Fruit fly (Drosophila melanogaster): ENCODE measurements around the gene CG43082.

CG43082 gene

dm6 chr3L:15706199-15706598 lies 44.5 kb downstream of the CG43082 start (continued):
- TF ChIP-seq CG9727 (GFP tag; optimal IDR thresholded peaks at IDR 0.05) = peak; percentile 1
- no peak for TF ChIP-seq CG2889 (GFP tag; IDR thresholded peaks at IDR 0.05)
- TF ChIP-seq kni (GFP tag; optimal IDR thresholded peaks at IDR 0.05) = peak; percentile 82
- no peak for TF ChIP-seq Sry-β (GFP tag; optimal IDR thresholded peaks at IDR 0.05)
- no peak for TF ChIP-seq CG11085 (GFP tag; IDR thresholded peaks at IDR 0.05)
- TF ChIP-seq CG2202 (tag; optimal IDR thresholded peaks at IDR 0.05) = peak; percentile 25
- TF ChIP-seq sqz (GFP tag; optimal IDR thresholded peaks at IDR 0.05) = peak; percentile 2
- TF ChIP-seq pan (optimal IDR thresholded peaks at IDR 0.05) = no peak
- TF ChIP-seq pan (GFP tag; optimal IDR thresholded peaks at IDR 0.05 in 1 of 2, IDR thresholded peaks at IDR 0.05 in 1 of 2) = peak in 1 of 2 experiments; percentile 29
- peak; percentile 19 for TF ChIP-seq CG7745 (tag; optimal IDR thresholded peaks at IDR 0.05)
- TF ChIP-seq Med (GFP tag) = peak; percentile 69
- TF ChIP-seq CG1602 (GFP tag; optimal IDR thresholded peaks at IDR 0.05) = no peak
- TF ChIP-seq unpg (GFP tag; optimal IDR thresholded peaks at IDR 0.05) = peak; percentile 5
- TF ChIP-seq CG18011 (GFP tag; optimal IDR thresholded peaks at IDR 0.05) = no peak
- TF ChIP-seq exex (tag; optimal IDR thresholded peaks at IDR 0.05) = peak; percentile 9
- no peak for TF ChIP-seq CG4328 (GFP tag; optimal IDR thresholded peaks at IDR 0.05)
- no peak for TF ChIP-seq CG10654 (GFP tag; optimal IDR thresholded peaks at IDR 0.05)
- TF ChIP-seq onecut (GFP tag; IDR thresholded peaks at IDR 0.05) = peak; percentile 40; the same call in 1 of the 2 replicates
- TF ChIP-seq Rfx (GFP tag; IDR thresholded peaks at IDR 0.05) = no peak
- no peak for TF ChIP-seq CG34376 (GFP tag; optimal IDR thresholded peaks at IDR 0.05)
- TF ChIP-seq CG1233 (GFP tag; optimal IDR thresholded peaks at IDR 0.05) = peak; percentile 39
- TF ChIP-seq ab (GFP tag; optimal IDR thresholded peaks at IDR 0.05) = no peak
- TF ChIP-seq Blimp-1 (GFP tag; optimal IDR thresholded peaks at IDR 0.05) = peak; percentile 72
- no peak for TF ChIP-seq hkb (optimal IDR thresholded peaks at IDR 0.05)
- TF ChIP-seq hkb (GFP tag; IDR thresholded peaks at IDR 0.05) = no peak
- no peak for TF ChIP-seq mld (GFP tag; IDR thresholded peaks at IDR 0.05; ENCODE audit: partially characterized antibody)
- TF ChIP-seq CG14014 (GFP tag; IDR thresholded peaks at IDR 0.05) = no peak
- TF ChIP-seq pho (GFP tag; optimal IDR thresholded peaks at IDR 0.05) = no peak
- TF ChIP-seq zfh1 (GFP tag; IDR thresholded peaks at IDR 0.05) = no peak
- TF ChIP-seq Sox100B (GFP tag; optimal IDR thresholded peaks at IDR 0.05) = peak; percentile 42
- no peak for TF ChIP-seq Oaz (GFP tag; IDR thresholded peaks at IDR 0.05)
- peak; percentile 33 for TF ChIP-seq CG12219 (GFP tag; optimal IDR thresholded peaks at IDR 0.05)
- no peak; the same call in 2 of the 3 replicates for TF ChIP-seq ci (GFP tag; IDR thresholded peaks at IDR 0.05)

dm6 chr3L:15708158-15708557 lies 46.5 kb downstream of the CG43082 start:
- TF ChIP-seq CG6689 (GFP tag; IDR thresholded peaks at IDR 0.05) = no peak
- no peak for TF ChIP-seq pan (optimal IDR thresholded peaks at IDR 0.05)
- no peak for TF ChIP-seq pan (GFP tag; optimal IDR thresholded peaks at IDR 0.05 in 1 of 2, IDR thresholded peaks at IDR 0.05 in 1 of 2)
- TF ChIP-seq BEAF-32 (GFP tag; optimal IDR thresholded peaks at IDR 0.05) = no peak
- no peak for TF ChIP-seq HmgD (GFP tag; optimal IDR thresholded peaks at IDR 0.05)
- no peak for TF ChIP-seq CG4617 (GFP tag; optimal IDR thresholded peaks at IDR 0.05; ENCODE audit: borderline replicate concordance)
- TF ChIP-seq CG12104 (GFP tag; optimal IDR thresholded peaks at IDR 0.05) = no peak
- TF ChIP-seq CG5953 (GFP tag; IDR thresholded peaks at IDR 0.05) = 0 out of 2 replicates have a peak, but pooled peaks have one; percentile 22
- TF ChIP-seq CG5245 (GFP tag; optimal IDR thresholded peaks at IDR 0.05) = no peak
- TF ChIP-seq CG11560 (tag; IDR thresholded peaks at IDR 0.05) = 0 out of 3 replicates have a peak, but pooled peaks have one; percentile 11
- TF ChIP-seq zf30C (GFP tag; optimal IDR thresholded peaks at IDR 0.05) = no peak
- no peak for TF ChIP-seq lov (optimal IDR thresholded peaks at IDR 0.05)
- 0 out of 3 replicates have a peak, but pooled peaks have one; percentile 55 for TF ChIP-seq lov (GFP tag; IDR thresholded peaks at IDR 0.05)
- TF ChIP-seq CG8089 (GFP tag; optimal IDR thresholded peaks at IDR 0.05) = no peak
- no peak for TF ChIP-seq CG11456 (GFP tag; IDR thresholded peaks at IDR 0.05)
- TF ChIP-seq CG6854 (GFP tag; optimal IDR thresholded peaks at IDR 0.05) = no peak
- no peak for TF ChIP-seq peb (GFP tag; IDR thresholded peaks at IDR 0.05)
- TF ChIP-seq Spps (tag; optimal IDR thresholded peaks at IDR 0.05) = no peak
- TF ChIP-seq chif (GFP tag; optimal IDR thresholded peaks at IDR 0.05) = no peak
- TF ChIP-seq CG17568 (GFP tag; optimal IDR thresholded peaks at IDR 0.05) = no peak
- TF ChIP-seq CG4820 (GFP tag; optimal IDR thresholded peaks at IDR 0.05) = no peak
- TF ChIP-seq zfh1 (GFP tag; IDR thresholded peaks at IDR 0.05) = 0 out of 3 replicates have a peak, but pooled peaks have one; percentile 48
- TF ChIP-seq gce (GFP tag; IDR thresholded peaks at IDR 0.05) = no peak
